Fruit fly (Drosophila melanogaster) whole organism, prepupa: Measurements from ENCODE around the gene CG45676.

Experiments used
- CG15336 ChIP-seq: fragments of 200-800 bp; sonication (Bioruptor generic); IDR thresholded peaks from 2 replicates; pipeline ENCODE4 v1.3.6; 2022; ENCODE audit warnings: missing biosample characterization, missing genetic modification characterization
- CG6808 ChIP-seq: fragments of 200-800 bp; sonication (Bioruptor generic); optimal IDR thresholded peaks from 3 replicates; lab custom pipeline; 2017; ENCODE audit warnings: missing biosample characterization, missing genetic modification characterization, mild to moderate bottlenecking, moderate library complexity, missing genetic modification reagents
- Hr38 ChIP-seq: sonication (Bioruptor generic); optimal IDR thresholded peaks from 2 replicates; lab custom pipeline; 2016; ENCODE audit warnings: missing biosample characterization, missing genetic modification characterization

DNA sequence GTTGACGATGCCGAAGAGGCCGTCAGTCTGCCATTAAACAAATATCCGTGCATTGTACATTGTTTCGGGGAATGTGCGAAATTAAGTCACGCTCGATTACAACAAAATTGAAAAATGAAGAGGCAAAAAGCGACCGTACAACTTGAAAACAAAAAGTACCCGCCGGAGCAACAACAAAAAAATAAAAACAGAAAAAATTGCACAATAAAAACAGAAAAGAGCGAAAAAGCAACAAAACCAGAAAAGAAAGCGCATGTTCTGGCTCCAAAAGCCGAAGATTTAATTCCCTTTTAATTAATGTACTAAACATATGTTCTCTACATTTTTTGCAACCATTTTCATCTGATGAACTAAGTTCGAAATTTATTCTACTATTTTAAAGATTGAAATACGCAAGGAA is 37.9 kb downstream of the CG45676 start:
- TF ChIP-seq Hr38 = no peak
- TF ChIP-seq CG15336 (GFP tag; lab: Robert Waterston, UW) = no peak
- peak; percentile 36 for TF ChIP-seq CG6808 (GFP tag; lab: Kevin White, UChicago)
